Fruit fly (Drosophila melanogaster) whole organism: ENCODE data around the gene Prosalpha6.

Experiments
- CG8478 ChIP-seq: fragments of >200 bp; optimal IDR thresholded peaks from 2 replicates; lab custom pipeline; 2018; ENCODE audit warnings: inconsistent platforms
- pan ChIP-seq: fragments of >200 bp; optimal IDR thresholded peaks from 2 replicates; lab custom pipeline; 2017
- usp ChIP-seq: fragments of >200 bp; optimal IDR thresholded peaks from 2 replicates; lab custom pipeline; 2017; ENCODE audit warnings: missing biosample characterization, missing genetic modification characterization, mixed read lengths

- TF ChIP-seq pan (lab: Kevin White, UChicago), result no peak
- TF ChIP-seq usp (GFP tag; lab: Kevin White, UChicago), result no peak
- no peak for TF ChIP-seq CG8478 (lab: Kevin White, UChicago)
Observed at dm6 chr2L:10231092-10231494, 9.9 kb downstream of the Prosalpha6 start.
